In the genomic region with DNA sequence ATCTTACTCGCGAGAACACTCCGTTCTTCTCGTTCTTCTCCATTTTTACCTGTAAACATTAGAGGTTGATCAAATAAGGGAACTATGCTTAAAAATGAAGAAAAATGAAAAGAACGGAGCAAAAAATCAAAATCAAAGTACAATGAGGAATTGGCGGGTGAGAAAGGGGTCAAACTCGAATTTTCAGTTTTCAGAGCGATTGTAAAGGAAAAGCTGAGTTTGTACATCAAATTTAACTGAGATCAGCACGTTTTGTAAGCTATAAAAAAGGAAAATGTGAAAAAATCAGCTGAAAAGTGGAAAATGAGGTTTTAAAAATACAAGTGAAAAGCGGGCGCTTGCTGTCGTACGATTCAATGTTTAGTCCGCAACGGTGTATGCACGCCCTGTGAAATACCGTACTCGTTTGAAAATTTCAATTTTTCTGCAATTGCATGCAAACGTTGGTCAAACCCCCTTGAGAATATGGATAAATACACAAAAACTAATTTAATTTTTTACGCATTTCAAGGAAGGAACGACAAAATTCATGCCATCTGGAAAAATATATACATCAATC, we compare ENCODE assay signal across 2 worm cellular contexts.
TF ChIP-seq lines count a peak whose summit lies in the region.

Gene oops-1 (minus strand): TSS at position 51 of the 559 bp plus-strand sequence.

TF ChIP-seq in whole organism, L4 larva, 104 proteins besides CTCF, POLR2A, EP300 and RAD21:
- TF ChIP-seq mxl-3 (GFP tag; optimal IDR thresholded peaks at IDR 0.05; lab: Kevin White, UChicago), result no peak
- peak; percentile 89 for TF ChIP-seq snpc-1.2 (GFP tag; IDR thresholded peaks at IDR 0.05; lab: Robert Waterston, UW)

TF ChIP-seq in whole organism, young adult, 124 proteins besides CTCF, POLR2A, EP300 and RAD21:
- TF ChIP-seq akir-1 (GFP tag; optimal IDR thresholded peaks at IDR 0.05; lab: Kevin White, UChicago) (no peak), lsl-1 (GFP tag; optimal IDR thresholded peaks at IDR 0.05; lab: Kevin White, UChicago) (peak; percentile 80), sea-2 (GFP tag; IDR thresholded peaks at IDR 0.05; lab: Robert Waterston, UW) (no peak), snpc-4 (GFP tag; optimal IDR thresholded peaks at IDR 0.05; lab: Kevin White, UChicago) (no peak), snpc-4 (tag; optimal IDR thresholded peaks at IDR 0.05; lab: Kevin White, UChicago) (peak in 3 of 4 experiments; percentile 83 to 85 (median 84)), hlh-12 (tag; optimal IDR thresholded peaks at IDR 0.05; lab: Kevin White, UChicago) (no peak), ceh-100 (GFP tag; IDR thresholded peaks at IDR 0.05; lab: Robert Waterston, UW) (no peak), tbp1 (GFP tag; optimal IDR thresholded peaks at IDR 0.05; lab: Kevin White, UChicago) (peak; percentile 26), ceh-91 (GFP tag; IDR thresholded peaks at IDR 0.05; lab: Robert Waterston, UW) (0 out of 2 replicates have a peak, but pooled peaks have one; percentile 23), efl-1 (GFP tag; optimal IDR thresholded peaks at IDR 0.05; lab: Kevin White, UChicago) (peak; percentile 57), Y56A3A.18 (GFP tag; IDR thresholded peaks at IDR 0.05; lab: Robert Waterston, UW) (no peak), madf-8 (GFP tag; conservative IDR thresholded peaks at IDR 0.05; lab: Robert Waterston, UW) (peak; percentile 20; the same call in 1 of the 2 replicates)
TF ChIP-seq in whole organism, young adult: peak in this region for 6.

Comparison
In these comparisons a context has a peak if more than half of its experiments do, and no peak if none do; other contexts are left out.
1. Of the 7 proteins assayed by ChIP-seq in both whole organism, young adult and whole organism, L4 larva: peak only in whole organism, young adult: snpc-4; only in whole organism, L4 larva: none; in both: none; in neither: 6.